Fruit fly (Drosophila melanogaster) whole organism, embryonic: Measurements from ENCODE around the gene Rfx.

ENCODE experiments used
- ATbp ChIP-seq: fragments of 200-800 bp; sonication (Bioruptor generic); optimal IDR thresholded peaks from 2 replicates; lab custom pipeline; 2017; ENCODE audit warnings: missing biosample characterization, mild to moderate bottlenecking, missing genetic modification characterization, missing genetic modification reagents
- CG10959 ChIP-seq: fragments of 200-800 bp; sonication (Bioruptor generic); IDR thresholded peaks from 2 replicates; pipeline ENCODE4 v1.3.6; 2022; ENCODE audit warnings: missing biosample characterization, missing genetic modification characterization
- CG12942 ChIP-seq: fragments of 200-800 bp; sonication (Bioruptor generic); optimal IDR thresholded peaks from 3 replicates; lab custom pipeline; 2016; ENCODE audit warnings: missing biosample characterization, missing genetic modification characterization
- CG15011 ChIP-seq: fragments of 200-800 bp; sonication (Bioruptor generic); optimal IDR thresholded peaks from 3 replicates; lab custom pipeline; 2018; ENCODE audit warnings: missing biosample characterization, mild to moderate bottlenecking, missing genetic modification characterization
- CG15479 ChIP-seq: fragments of 200-800 bp; sonication (Bioruptor generic); optimal IDR thresholded peaks from 3 replicates; lab custom pipeline; 2019; ENCODE audit warnings: missing biosample characterization, mild to moderate bottlenecking, missing genetic modification characterization, moderate library complexity
- CG16815 ChIP-seq: fragments of 200-800 bp; sonication (Bioruptor generic); optimal IDR thresholded peaks from 3 replicates; lab custom pipeline; 2017; ENCODE audit warnings: missing biosample characterization, mild to moderate bottlenecking, missing genetic modification characterization
- CG1832 ChIP-seq: fragments of 200-800 bp; sonication (Bioruptor generic); optimal IDR thresholded peaks from 2 replicates; lab custom pipeline; 2017; ENCODE audit warnings: missing biosample characterization, mild to moderate bottlenecking, missing genetic modification characterization, inconsistent platforms
- CG2875 ChIP-seq: fragments of 200-800 bp; sonication (Bioruptor generic); optimal IDR thresholded peaks from 2 replicates; lab custom pipeline; 2017; ENCODE audit warnings: missing biosample characterization, mild to moderate bottlenecking, missing genetic modification characterization, missing genetic modification reagents
- CG34224 ChIP-seq: fragments of 200-800 bp; sonication (Bioruptor generic); IDR thresholded peaks from 3 replicates; pipeline ENCODE4 v1.3.6; 2022; ENCODE audit warnings: missing biosample characterization, missing genetic modification characterization; ENCODE audit not compliant: partially characterized antibody
- CG42726 ChIP-seq: fragments of 200-800 bp; sonication (Bioruptor generic); IDR thresholded peaks from 2 replicates; pipeline ENCODE4 v1.3.6; 2022; ENCODE audit warnings: missing biosample characterization, missing genetic modification characterization; ENCODE audit not compliant: partially characterized antibody
- CG4820 ChIP-seq: fragments of 200-800 bp; sonication (Bioruptor generic); optimal IDR thresholded peaks from 3 replicates; lab custom pipeline; 2016; ENCODE audit warnings: missing biosample characterization, missing genetic modification characterization
- CG5245 ChIP-seq: fragments of 200-800 bp; sonication (Bioruptor generic); optimal IDR thresholded peaks from 3 replicates; lab custom pipeline; 2016; ENCODE audit warnings: missing biosample characterization, missing genetic modification characterization
- CG6689 ChIP-seq: fragments of 200-800 bp; sonication (Bioruptor generic); IDR thresholded peaks from 2 replicates; pipeline ENCODE4 v1.3.6; 2022; ENCODE audit warnings: missing biosample characterization, missing genetic modification characterization
- CG6854 ChIP-seq: fragments of 200-800 bp; sonication (Bioruptor generic); optimal IDR thresholded peaks from 3 replicates; lab custom pipeline; 2017; ENCODE audit warnings: missing biosample characterization, mild to moderate bottlenecking, missing genetic modification characterization
- CG8924 ChIP-seq: fragments of 200-800 bp; optimal IDR thresholded peaks from 3 replicates; lab custom pipeline; 2019; ENCODE audit warnings: missing biosample characterization, mild to moderate bottlenecking, missing genetic modification characterization, moderate library complexity
- Drgx ChIP-seq: fragments of 200-800 bp; sonication (Bioruptor generic); IDR thresholded peaks from 2 replicates; pipeline ENCODE4 v1.3.6; 2022; ENCODE audit warnings: missing biosample characterization, missing genetic modification characterization
- HHEX ChIP-seq: fragments of 200-800 bp; sonication (Bioruptor generic); optimal IDR thresholded peaks from 3 replicates; lab custom pipeline; 2017; ENCODE audit warnings: missing biosample characterization, mild to moderate bottlenecking, missing genetic modification characterization, missing genetic modification reagents
- Lpt ChIP-seq: fragments of >200 bp; optimal IDR thresholded peaks from 2 replicates; lab custom pipeline; 2018; ENCODE audit warnings: missing biosample characterization, missing genetic modification characterization
- Max ChIP-seq: fragments of 200-800 bp; sonication (Bioruptor generic); optimal IDR thresholded peaks from 2 replicates; lab custom pipeline; 2016; ENCODE audit warnings: missing biosample characterization, mild to moderate bottlenecking, missing genetic modification characterization
- Med ChIP-seq: fragments of 200-800 bp; sonication (Bioruptor generic); peaks from one replicate; lab custom pipeline; 2016; ENCODE audit warnings: missing biosample characterization, missing genetic modification characterization, mild to moderate bottlenecking, inconsistent platforms, moderate library complexity
- Nf-YC ChIP-seq: fragments of 200-800 bp; optimal IDR thresholded peaks from 3 replicates; lab custom pipeline; 2019; ENCODE audit warnings: missing biosample characterization, mild to moderate bottlenecking, missing genetic modification characterization, moderate library complexity
- Tbp ChIP-seq: fragments of >200 bp; optimal IDR thresholded peaks from 2 replicates; lab custom pipeline; 2018; ENCODE audit warnings: missing biosample characterization, missing genetic modification characterization
- abd-A ChIP-seq: fragments of 200-800 bp; sonication (Bioruptor generic); optimal IDR thresholded peaks from 3 replicates; lab custom pipeline; 2019; ENCODE audit warnings: missing biosample characterization, mild to moderate bottlenecking, missing genetic modification characterization, moderate library complexity
- bbx ChIP-seq: fragments of 200-800 bp; sonication (Bioruptor generic); IDR thresholded peaks from 2 replicates; pipeline ENCODE4 v1.3.6; 2022; ENCODE audit warnings: missing biosample characterization, missing genetic modification characterization; ENCODE audit not compliant: partially characterized antibody
- en ChIP-seq: fragments of 200-800 bp; sonication (Bioruptor generic); optimal IDR thresholded peaks from 2 replicates; lab custom pipeline; 2016; ENCODE audit warnings: missing biosample characterization, missing genetic modification characterization
- eyg ChIP-seq: fragments of 200-800 bp; sonication (Bioruptor generic); optimal IDR thresholded peaks from 3 replicates; lab custom pipeline; 2016; ENCODE audit warnings: missing biosample characterization, missing genetic modification characterization
- grn ChIP-seq: fragments of 200-800 bp; sonication (Bioruptor generic); optimal IDR thresholded peaks from 3 replicates; lab custom pipeline; 2017; ENCODE audit warnings: missing biosample characterization, missing genetic modification characterization
- hth ChIP-seq: fragments of >200 bp; optimal IDR thresholded peaks from 2 replicates; lab custom pipeline; 2017; ENCODE audit warnings: inconsistent platforms
- inv ChIP-seq: fragments of 200-800 bp; sonication (Bioruptor generic); IDR thresholded peaks from 2 replicates; pipeline ENCODE4 v1.3.6; 2022; ENCODE audit warnings: missing biosample characterization, missing genetic modification characterization; ENCODE audit not compliant: partially characterized antibody
- lilli ChIP-seq: fragments of 200-800 bp; sonication (Bioruptor generic); optimal IDR thresholded peaks from 3 replicates; lab custom pipeline; 2016; ENCODE audit warnings: missing biosample characterization, missing genetic modification characterization
- oc ChIP-seq: fragments of 200-800 bp; sonication (Bioruptor generic); optimal IDR thresholded peaks from 2 replicates; lab custom pipeline; 2018; ENCODE audit warnings: missing biosample characterization, mild to moderate bottlenecking, missing genetic modification characterization, moderate library complexity
- odd ChIP-seq: fragments of 200-800 bp; sonication (Bioruptor generic); optimal IDR thresholded peaks from 2 replicates; lab custom pipeline; 2017; ENCODE audit warnings: missing biosample characterization, mild to moderate bottlenecking, missing genetic modification characterization
- otp ChIP-seq: fragments of 200-800 bp; sonication (Bioruptor generic); IDR thresholded peaks from 3 replicates; pipeline ENCODE4, ENCODE4 v1.3.6; 2022; ENCODE audit warnings: missing biosample characterization, missing genetic modification characterization
- pb ChIP-seq: fragments of 200-800 bp; sonication (Bioruptor generic); optimal IDR thresholded peaks from 3 replicates; lab custom pipeline; 2016; ENCODE audit warnings: missing biosample characterization, missing genetic modification characterization
- pzg ChIP-seq: fragments of 200-800 bp; sonication (Bioruptor generic); optimal IDR thresholded peaks from 3 replicates; lab custom pipeline; 2018; ENCODE audit warnings: missing biosample characterization, mild to moderate bottlenecking, missing genetic modification characterization, moderate library complexity
- sd ChIP-seq: fragments of 200-800 bp; sonication (Bioruptor generic); optimal IDR thresholded peaks from 3 replicates; lab custom pipeline; 2018; ENCODE audit warnings: missing biosample characterization, mild to moderate bottlenecking, missing genetic modification characterization, moderate library complexity
- seq ChIP-seq: fragments of 200-800 bp; sonication (Bioruptor generic); IDR thresholded peaks from 2 replicates; pipeline ENCODE4 v1.3.6; 2022; ENCODE audit warnings: missing biosample characterization, missing genetic modification characterization
- sima ChIP-seq: fragments of 200-800 bp; sonication (Bioruptor generic); optimal IDR thresholded peaks from 2 replicates; lab custom pipeline; 2016; ENCODE audit warnings: missing biosample characterization, missing genetic modification characterization
- sisA ChIP-seq: fragments of 200-800 bp; sonication (Bioruptor generic); IDR thresholded peaks from 2 replicates; pipeline ENCODE4 v1.3.6; 2022; ENCODE audit warnings: missing biosample characterization, missing genetic modification characterization
- stwl ChIP-seq: fragments of 200-800 bp; sonication (Bioruptor generic); optimal IDR thresholded peaks from 3 replicates; lab custom pipeline; 2018; ENCODE audit warnings: missing biosample characterization, mild to moderate bottlenecking, missing genetic modification characterization, moderate library complexity
- tup ChIP-seq: fragments of 200-800 bp; sonication (Bioruptor generic); optimal IDR thresholded peaks from 2 replicates; lab custom pipeline; 2016; ENCODE audit warnings: missing biosample characterization, mild to moderate bottlenecking, missing genetic modification characterization, moderate library complexity
- zen2 ChIP-seq: fragments of 200-800 bp; sonication (Bioruptor generic); IDR thresholded peaks from 3 replicates; pipeline ENCODE4 v1.3.6; 2022; ENCODE audit warnings: missing biosample characterization, missing genetic modification characterization; ENCODE audit not compliant: partially characterized antibody

Gene Rfx

dm6 chr3R:10355840-10356562, 21.9 kb downstream of the Rfx start (continued):
- TF ChIP-seq CG2875 (GFP tag; lab: Kevin White, UChicago) (no peak), grn (GFP tag; lab: Kevin White, UChicago) (no peak), odd (GFP tag; lab: Kevin White, UChicago) (no peak), oc (tag; lab: Kevin White, UChicago) (no peak), sima (GFP tag; lab: Kevin White, UChicago) (no peak), HHEX (GFP tag; lab: Kevin White, UChicago) (no peak), inv (GFP tag; lab: Robert Waterston, UW) (no peak), CG8924 (tag; lab: Kevin White, UChicago) (no peak), CG12942 (GFP tag; lab: Kevin White, UChicago) (no peak), seq (GFP tag; lab: Robert Waterston, UW) (no peak), bbx (GFP tag; lab: Robert Waterston, UW) (no peak), CG5245 (no peak), en (no peak), CG6689 (GFP tag; lab: Robert Waterston, UW) (no peak), CG15479 (GFP tag; lab: Kevin White, UChicago) (peak; percentile 4), abd-A (tag; lab: Kevin White, UChicago) (peak; percentile 85), CG42726 (no peak), otp (GFP tag; lab: Robert Waterston, UW) (no peak), pb (GFP tag; lab: Kevin White, UChicago) (no peak), eyg (GFP tag; lab: Kevin White, UChicago) (no peak), CG34224 (GFP tag; lab: Robert Waterston, UW) (no peak), sd (tag; lab: Kevin White, UChicago) (no peak), zen2 (GFP tag; lab: Robert Waterston, UW) (no peak), CG4820 (GFP tag; lab: Kevin White, UChicago) (no peak), CG1832 (GFP tag; lab: Kevin White, UChicago) (peak; percentile 77), ATbp (GFP tag; lab: Kevin White, UChicago) (no peak), CG6854 (GFP tag; lab: Kevin White, UChicago) (no peak), Drgx (GFP tag; lab: Robert Waterston, UW) (no peak), stwl (no peak), CG15011 (GFP tag; lab: Kevin White, UChicago) (no peak), Med (GFP tag; lab: Kevin White, UChicago) (peak; percentile 47), pzg (GFP tag; lab: Kevin White, UChicago) (no peak), CG16815 (GFP tag; lab: Kevin White, UChicago) (no peak), CG10959 (GFP tag; lab: Robert Waterston, UW) (no peak), Max (GFP tag; lab: Kevin White, UChicago) (no peak), Lpt (no peak), Tbp (no peak), lilli (GFP tag; lab: Kevin White, UChicago) (no peak), Nf-YC (peak; percentile 6), tup (no peak), hth (lab: Kevin White, UChicago) (no peak), sisA (no peak)
